Worm (Caenorhabditis elegans) whole organism, L2 larva: Measurements from ENCODE around the gene pqn-83.
A peak's percentile ranks its signal among the peaks of the same experiment; 100 is the strongest.

ENCODE experiments used
- C34F6.9 ChIP-seq: fragments of 150-350 bp; optimal IDR thresholded peaks from 2 replicates; lab custom pipeline; 2014; ENCODE audit warnings: missing biosample characterization, missing genetic modification characterization
- F13H6.1 ChIP-seq: sonication (generic microtip); optimal IDR thresholded peaks from 2 replicates; lab custom pipeline; 2016; ENCODE audit warnings: missing genetic modification characterization, missing compliant biosample characterization
- ZK546.5 ChIP-seq: sonication (generic microtip); optimal IDR thresholded peaks from 2 replicates; lab custom pipeline; 2017; ENCODE audit warnings: missing biosample characterization, missing genetic modification characterization
- alr-1 ChIP-seq: fragments of 150-350 bp; optimal IDR thresholded peaks from 2 replicates; lab custom pipeline; 2014; ENCODE audit warnings: missing biosample characterization, missing genetic modification characterization
- aly-2 ChIP-seq: fragments of 150-350 bp; optimal IDR thresholded peaks from 2 replicates; lab custom pipeline; 2014; ENCODE audit warnings: missing biosample characterization, missing genetic modification characterization
- ama-1 ChIP-seq: fragments of 150-350 bp; optimal IDR thresholded peaks from 2 replicates; lab custom pipeline; 2018; ENCODE audit warnings: inconsistent platforms
- blmp-1 ChIP-seq: sonication (generic microtip); optimal IDR thresholded peaks from 2 replicates; lab custom pipeline; 2017; ENCODE audit warnings: missing genetic modification characterization, mild to moderate bottlenecking, missing compliant biosample characterization, antibody characterized with exemption, moderate library complexity; ENCODE audit not compliant: insufficient read depth
- ceh-16 ChIP-seq: fragments of 150-350 bp; optimal IDR thresholded peaks from 2 replicates; lab custom pipeline; 2014; ENCODE audit warnings: missing biosample characterization, missing genetic modification characterization
- ceh-82 ChIP-seq: fragments of 150-350 bp; optimal IDR thresholded peaks from 2 replicates; lab custom pipeline; 2014; ENCODE audit warnings: missing biosample characterization, missing genetic modification characterization
- crh-2 ChIP-seq: sonication (generic microtip); optimal IDR thresholded peaks from 2 replicates; lab custom pipeline; 2017; ENCODE audit warnings: missing biosample characterization, missing genetic modification characterization
- dmd-4 ChIP-seq: sonication (generic microtip); optimal IDR thresholded peaks from 2 replicates; lab custom pipeline; 2017; ENCODE audit warnings: missing biosample characterization, missing genetic modification characterization
- egl-27 ChIP-seq: sonication (generic microtip); optimal IDR thresholded peaks from 3 replicates; lab custom pipeline; 2017; ENCODE audit warnings: missing biosample characterization, missing genetic modification reagents, missing genetic modification characterization
- elt-1 ChIP-seq: fragments of 150-350 bp; optimal IDR thresholded peaks from 2 replicates; lab custom pipeline; 2014; ENCODE audit warnings: missing biosample characterization, missing genetic modification characterization
- elt-3 ChIP-seq: sonication (generic microtip); optimal IDR thresholded peaks from 2 replicates; lab custom pipeline; 2017; ENCODE audit warnings: missing biosample characterization, missing genetic modification characterization
- fos-1 ChIP-seq: fragments of 150-350 bp; optimal IDR thresholded peaks from 2 replicates; lab custom pipeline; 2014; ENCODE audit warnings: missing biosample characterization, missing genetic modification characterization
- lin-11 ChIP-seq: fragments of 150-350 bp; sonication (generic microtip); optimal IDR thresholded peaks from 2 replicates; lab custom pipeline; 2014; ENCODE audit warnings: missing biosample characterization, missing genetic modification characterization, inconsistent platforms, mixed read lengths
- lin-13 ChIP-seq: fragments of 150-350 bp; optimal IDR thresholded peaks from 2 replicates; lab custom pipeline; 2014; ENCODE audit warnings: missing biosample characterization, missing genetic modification reagents, missing genetic modification characterization
- lin-39 ChIP-seq: fragments of 150-350 bp; optimal IDR thresholded peaks from 2 replicates; lab custom pipeline; 2014; ENCODE audit warnings: missing biosample characterization, missing genetic modification reagents, missing genetic modification characterization
- lsy-2 ChIP-seq, 2 experiments: fragments of 150-350 bp in 1 of 2; sonication (generic microtip) in 1 of 2; optimal IDR thresholded peaks; 2 replicates each; lab custom pipeline; 2014 to 2017; ENCODE audit warnings: missing biosample characterization in 2 of 2, missing genetic modification characterization in 2 of 2
- mab-5 ChIP-seq: fragments of 150-350 bp; optimal IDR thresholded peaks from 2 replicates; lab custom pipeline; 2014; ENCODE audit warnings: missing biosample characterization, missing genetic modification characterization
- mbf-1 ChIP-seq: sonication (generic microtip); optimal IDR thresholded peaks from 2 replicates; lab custom pipeline; 2017; ENCODE audit warnings: missing biosample characterization, missing genetic modification characterization
- mdl-1 ChIP-seq, 2 experiments: fragments of 150-350 bp in 1 of 2; sonication (generic microtip) in 1 of 2; optimal IDR thresholded peaks; 2 replicates each; lab custom pipeline; 2017; ENCODE audit warnings: missing biosample characterization in 2 of 2, missing genetic modification characterization in 2 of 2
- nhr-12 ChIP-seq: fragments of 150-350 bp; optimal IDR thresholded peaks from 2 replicates; lab custom pipeline; 2014; ENCODE audit warnings: missing biosample characterization, missing genetic modification characterization
- nhr-129 ChIP-seq: fragments of 150-350 bp; optimal IDR thresholded peaks from 2 replicates; lab custom pipeline; 2014; ENCODE audit warnings: missing biosample characterization, missing genetic modification characterization
- nhr-21 ChIP-seq: fragments of 150-350 bp; optimal IDR thresholded peaks from 2 replicates; lab custom pipeline; 2014; ENCODE audit warnings: missing biosample characterization, missing genetic modification characterization
- nhr-23 ChIP-seq: fragments of 150-350 bp; optimal IDR thresholded peaks from 2 replicates; lab custom pipeline; 2014; ENCODE audit warnings: missing biosample characterization, missing genetic modification reagents, missing genetic modification characterization
- nhr-237 ChIP-seq: fragments of 150-350 bp; optimal IDR thresholded peaks from 2 replicates; lab custom pipeline; 2014; ENCODE audit warnings: missing biosample characterization, missing genetic modification characterization
- nhr-25 ChIP-seq: fragments of 150-350 bp; sonication (generic microtip); optimal IDR thresholded peaks from 3 replicates; lab custom pipeline; 2014; ENCODE audit warnings: missing biosample characterization, missing genetic modification characterization
- nhr-6 ChIP-seq: fragments of 150-350 bp; optimal IDR thresholded peaks from 2 replicates; lab custom pipeline; 2014; ENCODE audit warnings: missing biosample characterization, missing genetic modification characterization
- nhr-77 ChIP-seq: fragments of 150-350 bp; optimal IDR thresholded peaks from 2 replicates; lab custom pipeline; 2014; ENCODE audit warnings: missing biosample characterization, missing genetic modification characterization
- peb-1 ChIP-seq: fragments of 150-350 bp; optimal IDR thresholded peaks from 2 replicates; lab custom pipeline; 2014; ENCODE audit warnings: missing biosample characterization, missing genetic modification characterization
- sem-4 ChIP-seq: fragments of 150-350 bp; optimal IDR thresholded peaks from 2 replicates; lab custom pipeline; 2014; ENCODE audit warnings: missing biosample characterization, missing genetic modification reagents, missing genetic modification characterization
- skn-1 ChIP-seq: sonication (generic microtip); optimal IDR thresholded peaks from 2 replicates; lab custom pipeline; 2017; ENCODE audit warnings: missing biosample characterization, missing genetic modification characterization
- sma-9 ChIP-seq, 2 experiments: fragments of 150-350 bp in 1 of 2; sonication (generic microtip) in 1 of 2; optimal IDR thresholded peaks; 2 replicates each; lab custom pipeline; 2014 to 2016; ENCODE audit warnings: missing genetic modification characterization in 2 of 2, mild to moderate bottlenecking in 1 of 2, missing biosample characterization in 1 of 2, missing compliant biosample characterization in 1 of 2, missing genetic modification reagents in 1 of 2, moderate library complexity in 1 of 2
- snpc-4 ChIP-seq: fragments of 150-350 bp; optimal IDR thresholded peaks from 2 replicates; lab custom pipeline; 2014; ENCODE audit warnings: missing biosample characterization, missing genetic modification characterization
- unc-62 ChIP-seq: fragments of 150-350 bp; optimal IDR thresholded peaks from 2 replicates; lab custom pipeline; 2014; ENCODE audit warnings: missing biosample characterization, missing genetic modification reagents, missing genetic modification characterization
- ztf-1 ChIP-seq: fragments of 200-800 bp; sonication (Bioruptor generic); conservative IDR thresholded peaks from 2 replicates; pipeline ENCODE4 v1.3.6; 2022; ENCODE audit warnings: missing genetic modification characterization, missing compliant biosample characterization
- ztf-11 ChIP-seq: sonication (generic microtip); optimal IDR thresholded peaks from 2 replicates; lab custom pipeline; 2017; ENCODE audit warnings: missing biosample characterization, missing genetic modification characterization
- ztf-4 ChIP-seq: fragments of 150-350 bp; optimal IDR thresholded peaks from 2 replicates; lab custom pipeline; 2014; ENCODE audit warnings: missing biosample characterization, missing genetic modification characterization

The pqn-83 gene

DNA sequence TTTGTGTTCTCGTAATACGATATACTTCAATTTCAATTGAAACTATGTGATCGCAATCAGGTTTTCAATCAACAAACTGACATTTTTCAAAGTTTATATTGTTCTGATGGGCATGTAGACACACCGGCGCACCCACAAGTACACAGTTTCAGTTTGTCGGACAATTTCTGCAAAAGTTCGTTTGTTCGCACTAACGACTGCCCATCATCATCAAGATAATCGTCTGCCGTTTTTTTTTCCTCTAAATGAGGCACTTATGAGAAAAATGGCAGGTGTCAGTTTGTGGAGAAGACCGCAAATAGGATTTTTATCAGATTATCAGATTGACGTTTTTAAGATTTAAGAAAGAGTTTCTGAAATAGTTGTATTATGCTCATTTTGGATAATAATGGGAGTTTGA is 32.4 kb downstream of the pqn-83 start:
- TF ChIP-seq fos-1 (tag; lab: Kevin White, UChicago) (no peak), mbf-1 (tag; lab: Kevin White, UChicago) (no peak), F13H6.1 (tag; lab: Kevin White, UChicago) (no peak), lin-11 (tag; lab: Kevin White, UChicago) (no peak), ZK546.5 (tag; lab: Kevin White, UChicago) (no peak), sma-9 (GFP tag; optimal IDR thresholded peaks at IDR 0.05; lab: Kevin White, UChicago) (peak; percentile 34), sma-9 (tag; optimal IDR thresholded peaks at IDR 0.05; lab: Kevin White, UChicago) (no peak), skn-1 (tag; lab: Kevin White, UChicago) (no peak)

DNA sequence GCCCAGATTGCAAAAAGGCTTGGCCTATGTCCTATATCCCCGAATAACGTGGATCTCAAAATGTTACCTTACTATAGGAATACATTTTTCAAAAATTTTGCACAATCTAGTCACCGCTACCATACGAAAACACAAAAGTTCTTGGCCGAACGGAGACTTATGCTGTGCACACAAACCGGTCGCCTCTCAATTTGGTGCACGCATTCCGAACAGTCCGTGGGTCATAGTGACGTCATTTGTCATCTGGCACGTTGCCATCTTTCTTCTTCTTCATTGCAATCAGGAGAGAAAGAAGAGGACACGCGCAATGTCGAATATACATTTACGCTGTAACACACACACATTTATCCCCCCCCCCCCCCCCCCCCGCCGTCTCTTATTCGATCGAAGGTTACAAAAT is 33.6 kb downstream of the pqn-83 start:
- TF ChIP-seq ceh-82 (tag; lab: Kevin White, UChicago): no peak
- TF ChIP-seq nhr-21: no peak
- no peak for TF ChIP-seq crh-2 (tag; lab: Kevin White, UChicago)
- TF ChIP-seq nhr-6 (tag; lab: Kevin White, UChicago): no peak
- TF ChIP-seq lin-39 (tag; lab: Kevin White, UChicago): no peak
- TF ChIP-seq ztf-1 (GFP tag; lab: Robert Waterston, UW): no peak
- TF ChIP-seq unc-62 (GFP tag; lab: Kevin White, UChicago): no peak
- TF ChIP-seq alr-1: no peak
- no peak for TF ChIP-seq nhr-12 (tag; lab: Kevin White, UChicago)
- no peak for TF ChIP-seq egl-27 (tag; lab: Kevin White, UChicago)
- no peak for TF ChIP-seq dmd-4 (tag; lab: Kevin White, UChicago)
- peak; percentile 25 for TF ChIP-seq nhr-129 (tag; lab: Kevin White, UChicago)
- no peak for TF ChIP-seq ama-1 (lab: Kevin White, UChicago)
- no peak for TF ChIP-seq nhr-23 (tag; lab: Kevin White, UChicago)
- peak; percentile 6 for TF ChIP-seq nhr-25 (tag; lab: Kevin White, UChicago)
- TF ChIP-seq mdl-1 (tag; optimal IDR thresholded peaks at IDR 0.05; lab: Kevin White, UChicago): peak in 1 of 2 experiments; percentile 38
- no peak for TF ChIP-seq snpc-4 (tag; lab: Kevin White, UChicago)
- no peak for TF ChIP-seq ztf-11 (tag; lab: Kevin White, UChicago)
- TF ChIP-seq lin-13 (GFP tag; lab: Kevin White, UChicago): no peak
- TF ChIP-seq elt-1 (tag; lab: Kevin White, UChicago): no peak
- TF ChIP-seq C34F6.9 (tag; lab: Kevin White, UChicago): no peak
- no peak for TF ChIP-seq ztf-4 (tag; lab: Kevin White, UChicago)
- TF ChIP-seq nhr-77 (tag; lab: Kevin White, UChicago): no peak
- no peak for TF ChIP-seq nhr-237 (tag; lab: Kevin White, UChicago)
- no peak for TF ChIP-seq mab-5 (tag; lab: Kevin White, UChicago)
- TF ChIP-seq blmp-1 (tag; lab: Kevin White, UChicago): no peak
- TF ChIP-seq, all 48 proteins: peak for 3

DNA sequence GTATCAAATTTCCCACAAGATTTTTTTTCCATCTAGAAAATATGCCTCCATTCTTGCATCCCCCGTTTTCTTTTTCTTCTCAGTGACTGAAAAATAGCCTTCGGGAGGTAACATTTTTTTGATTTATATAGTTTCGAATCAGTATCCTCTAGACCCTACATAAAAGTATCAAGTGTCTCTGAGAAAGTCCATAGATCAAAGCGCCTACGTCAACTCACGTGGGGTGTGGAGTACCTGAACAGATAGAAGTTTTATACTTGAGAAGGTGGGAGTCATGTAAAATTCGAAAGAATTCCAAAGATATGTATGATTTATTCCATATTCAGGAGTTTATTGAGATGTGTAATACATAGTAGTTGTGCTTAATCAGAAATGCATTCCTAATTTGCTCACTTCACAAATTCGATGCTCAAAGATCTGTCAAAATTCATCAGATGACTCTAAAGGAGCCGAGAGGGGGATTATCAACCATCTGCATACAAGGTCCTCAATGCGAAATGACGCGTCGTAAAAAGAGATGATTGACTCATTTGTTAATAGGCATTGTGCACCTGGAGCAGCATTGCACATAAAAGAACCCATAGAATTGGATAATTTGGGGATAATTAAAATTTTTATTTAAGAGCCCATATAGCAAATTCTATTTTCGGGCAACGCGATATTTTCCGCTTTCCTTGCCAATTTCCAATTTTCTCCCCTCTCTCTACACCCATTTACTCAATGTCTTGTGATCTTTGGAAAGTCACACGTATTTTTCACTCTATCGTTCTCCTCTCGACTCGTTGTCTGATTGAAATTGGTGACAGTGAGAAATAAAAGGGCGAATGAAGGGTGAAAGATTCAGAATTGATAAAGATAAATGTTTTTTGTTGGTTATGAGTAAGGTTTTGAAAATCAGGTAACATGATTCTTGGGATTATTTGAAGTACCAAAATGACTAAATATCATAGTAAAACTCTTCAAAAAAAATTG is 34.8 kb downstream of the pqn-83 start:
- peak; percentile 88 for TF ChIP-seq sma-9 (GFP tag; optimal IDR thresholded peaks at IDR 0.05; lab: Kevin White, UChicago)
- TF ChIP-seq sma-9 (tag; optimal IDR thresholded peaks at IDR 0.05; lab: Kevin White, UChicago): no peak
- TF ChIP-seq peb-1 (tag; lab: Kevin White, UChicago): no peak
- TF ChIP-seq ama-1 (lab: Kevin White, UChicago): peak; percentile 13
- no peak for TF ChIP-seq nhr-6 (tag; lab: Kevin White, UChicago)
- TF ChIP-seq nhr-21: no peak
- peak; percentile 15 to 24 for TF ChIP-seq mdl-1 (tag; optimal IDR thresholded peaks at IDR 0.05; lab: Kevin White, UChicago)
- TF ChIP-seq sem-4 (tag; lab: Kevin White, UChicago): peak; percentile 52
- TF ChIP-seq nhr-25 (tag; lab: Kevin White, UChicago): peak; percentile 58
- TF ChIP-seq lsy-2 (tag; optimal IDR thresholded peaks at IDR 0.05; lab: Kevin White, UChicago): peak in 1 of 2 experiments; percentile 22
- TF ChIP-seq egl-27 (tag; lab: Kevin White, UChicago): no peak
- TF ChIP-seq snpc-4 (tag; lab: Kevin White, UChicago): no peak
- TF ChIP-seq lin-13 (GFP tag; lab: Kevin White, UChicago): peak; percentile 4
- TF ChIP-seq crh-2 (tag; lab: Kevin White, UChicago): peak; percentile 73
- no peak for TF ChIP-seq elt-3 (tag; lab: Kevin White, UChicago)
- TF ChIP-seq C34F6.9 (tag; lab: Kevin White, UChicago): peak; percentile 63
- TF ChIP-seq nhr-129 (tag; lab: Kevin White, UChicago): peak; percentile 63
- no peak for TF ChIP-seq alr-1
- TF ChIP-seq aly-2 (tag; lab: Kevin White, UChicago): no peak
- peak; percentile 9 for TF ChIP-seq ceh-16 (tag; lab: Kevin White, UChicago)
